Worm (Caenorhabditis elegans): ENCODE data around the gene C41H7.9.

Gene C41H7.9

DNA sequence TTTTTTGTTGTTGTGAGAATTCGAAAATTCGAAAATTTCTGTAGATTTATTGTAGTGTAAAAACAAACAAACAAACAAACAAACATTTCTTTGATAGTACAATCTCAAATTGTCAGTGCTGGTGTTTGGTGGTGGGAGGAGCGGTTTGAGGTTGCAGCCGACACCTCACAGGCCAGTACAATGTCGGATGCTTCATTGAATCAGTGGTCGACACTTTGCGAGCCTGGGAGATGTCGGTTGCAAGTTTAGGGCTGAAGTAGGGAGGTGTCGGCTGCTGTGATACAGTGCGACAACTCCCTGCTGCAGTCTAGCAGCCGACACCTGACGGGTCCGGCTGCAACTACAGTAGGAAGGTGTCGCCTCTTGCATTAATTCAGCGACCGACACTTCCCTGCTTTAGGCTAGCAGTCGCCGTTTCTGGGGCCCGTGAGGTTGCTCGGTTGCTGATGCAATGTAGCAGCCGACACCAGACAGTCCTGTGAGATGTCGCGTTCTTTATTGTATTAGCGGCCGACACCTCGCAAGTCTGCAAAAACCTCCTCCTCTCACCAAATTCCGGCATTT lies 26.0 kb downstream of the C41H7.9 start:
- peak; percentile 47 for TF ChIP-seq snpc-4 (tag; optimal IDR thresholded peaks at IDR 0.05)
- no peak for TF ChIP-seq zag-1 (tag; optimal IDR thresholded peaks at IDR 0.05)

- TF ChIP-seq hlh-17 (GFP tag; optimal IDR thresholded peaks at IDR 0.05; ENCODE audit: borderline replicate concordance): no peak
- no peak for TF ChIP-seq sox-4 (tag; optimal IDR thresholded peaks at IDR 0.05)
Measured at ce11 chrII:2985446-2985845, 26.6 kb downstream of the C41H7.9 start.

DNA sequence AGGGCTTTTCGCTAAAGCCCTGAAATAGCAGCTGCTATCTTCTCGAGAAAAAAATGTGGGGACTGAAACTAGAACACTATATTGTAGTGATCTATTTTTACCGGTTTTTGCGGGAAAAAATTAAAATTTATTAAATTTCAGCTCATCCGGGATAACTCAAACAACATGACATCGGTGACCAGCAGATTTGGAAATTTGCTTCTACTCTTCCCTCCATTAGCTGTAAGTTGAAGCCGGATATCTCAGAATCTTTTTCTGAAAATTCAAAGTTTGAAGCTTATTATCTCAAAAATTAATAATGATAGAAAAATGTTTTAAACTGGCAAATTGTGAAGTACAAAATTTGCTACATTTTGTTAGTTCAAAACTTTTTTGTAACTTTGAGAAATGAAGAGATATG lies 27.6 kb downstream of the C41H7.9 start:
- TF ChIP-seq jun-1 (tag; optimal IDR thresholded peaks at IDR 0.05) (no peak), skn-1 (tag; optimal IDR thresholded peaks at IDR 0.05) (no peak), isw-1 (GFP tag; IDR thresholded peaks at IDR 0.05) (no peak)

DNA sequence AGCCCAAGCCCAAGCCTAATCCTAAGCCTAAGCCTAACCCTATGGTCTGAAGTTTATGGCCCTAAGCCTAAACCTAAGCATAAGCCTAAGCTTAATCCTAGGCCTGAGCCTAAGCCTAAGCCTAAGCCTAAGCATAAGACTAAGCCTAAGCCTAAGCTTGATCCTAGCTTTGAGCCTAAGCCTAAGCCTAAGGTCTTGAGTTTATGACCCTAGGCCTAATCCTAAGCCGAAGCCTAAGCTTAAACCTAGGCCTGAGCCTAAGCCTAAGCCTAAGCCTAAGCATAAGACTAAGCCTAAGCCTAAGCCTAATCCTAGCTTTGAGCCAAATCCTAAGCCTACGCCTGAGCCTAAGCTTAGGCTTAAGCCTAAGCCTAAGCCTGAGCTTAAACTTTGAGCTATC lies 33.0 kb downstream of the C41H7.9 start:
- TF ChIP-seq swsn-7 (tag; optimal IDR thresholded peaks at IDR 0.05) (no peak), sup-37 (GFP tag; optimal IDR thresholded peaks at IDR 0.05) (no peak), irx-1 (tag; optimal IDR thresholded peaks at IDR 0.05) (no peak), rnt-1 (tag; optimal IDR thresholded peaks at IDR 0.05) (no peak)

DNA sequence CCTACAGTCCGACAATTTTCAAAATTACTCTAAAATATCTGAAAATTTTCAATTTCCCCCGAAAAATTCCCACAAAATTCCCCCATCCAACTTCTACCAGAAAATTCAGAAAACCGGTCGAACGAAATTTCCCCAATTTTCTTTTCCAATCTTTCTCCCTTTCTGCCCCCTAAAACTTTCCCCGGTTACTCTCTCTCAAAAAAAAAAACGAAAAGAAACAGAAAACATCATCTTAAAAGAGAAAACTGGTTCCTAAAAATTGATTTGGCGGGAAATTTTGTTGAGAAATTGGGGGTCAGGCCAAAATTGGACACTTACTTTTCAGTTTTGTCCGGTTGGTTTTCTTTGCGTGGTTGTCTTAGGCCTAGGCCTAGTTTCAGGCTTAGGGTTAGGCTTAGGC lies 34.4 kb downstream of the C41H7.9 start:
- TF ChIP-seq isw-1 (GFP tag; IDR thresholded peaks at IDR 0.05) (no peak), nhr-47 (tag; optimal IDR thresholded peaks at IDR 0.05) (no peak), nhr-85 (tag) (peak; percentile 88), lin-35 (GFP tag; optimal IDR thresholded peaks at IDR 0.05) (peak in 1 of 2 experiments; percentile 45), C04F5.9 (tag; optimal IDR thresholded peaks at IDR 0.05) (no peak), nhr-90 (tag; optimal IDR thresholded peaks at IDR 0.05; ENCODE audit: poor library complexity) (no peak), C16A3.4 (tag; optimal IDR thresholded peaks at IDR 0.05) (no peak), blmp-1 (tag; optimal IDR thresholded peaks at IDR 0.05) (peak; percentile 89), nhr-76 (tag; optimal IDR thresholded peaks at IDR 0.05) (no peak), grh-1 (GFP tag; IDR thresholded peaks at IDR 0.05) (peak; percentile 68), F16B12.6 (tag; optimal IDR thresholded peaks at IDR 0.05) (no peak), irx-1 (tag; optimal IDR thresholded peaks at IDR 0.05) (no peak), ama-1 (optimal IDR thresholded peaks at IDR 0.05) (no peak), mep-1 (tag; optimal IDR thresholded peaks at IDR 0.05) (no peak), dpl-1 (GFP tag; optimal IDR thresholded peaks at IDR 0.05) (peak in 1 of 3 experiments; percentile 21), lsy-2 (tag; optimal IDR thresholded peaks at IDR 0.05) (peak in 1 of 2 experiments; percentile 3), ceh-82 (tag; optimal IDR thresholded peaks at IDR 0.05) (no peak), mdl-1 (tag; optimal IDR thresholded peaks at IDR 0.05) (no peak), nhr-71 (tag; optimal IDR thresholded peaks at IDR 0.05) (no peak), ceh-90 (tag; optimal IDR thresholded peaks at IDR 0.05) (no peak), snu-23 (GFP tag; optimal IDR thresholded peaks at IDR 0.05) (peak; percentile 6), tbx-2 (tag; optimal IDR thresholded peaks at IDR 0.05) (no peak), lin-14 (GFP tag; optimal IDR thresholded peaks at IDR 0.05) (peak; percentile 29), efl-1 (optimal IDR thresholded peaks at IDR 0.05) (peak in 1 of 2 experiments; percentile 7), efl-1 (GFP tag; optimal IDR thresholded peaks at IDR 0.05 in 1 of 2) (no peak), fkh-10 (GFP tag; optimal IDR thresholded peaks at IDR 0.05) (no peak), lin-15B (tag; optimal IDR thresholded peaks at IDR 0.05) (no peak), ceh-8 (GFP tag; optimal IDR thresholded peaks at IDR 0.05) (no peak), zag-1 (tag; optimal IDR thresholded peaks at IDR 0.05) (no peak), elt-3 (tag; optimal IDR thresholded peaks at IDR 0.05) (no peak), hlh-4 (tag; optimal IDR thresholded peaks at IDR 0.05) (no peak), ceh-88 (GFP tag; IDR thresholded peaks at IDR 0.05) (no peak), nhr-19 (GFP tag; conservative IDR thresholded peaks at IDR 0.05) (no peak), nhr-77 (tag; optimal IDR thresholded peaks at IDR 0.05) (no peak), pax-3 (tag; optimal IDR thresholded peaks at IDR 0.05) (no peak)
